Worm (Caenorhabditis elegans) whole organism, L4 larva: Measurements from ENCODE around the gene F42A10.5.

Source experiments
- D1046.2 ChIP-seq: fragments of 200-800 bp; sonication (Bioruptor generic); IDR thresholded peaks from 2 replicates; pipeline ENCODE4 v1.3.6; 2022; ENCODE audit warnings: missing genetic modification characterization, missing compliant biosample characterization
- F10B5.3 ChIP-seq: sonication (generic microtip); optimal IDR thresholded peaks from 2 replicates; lab custom pipeline; 2016; ENCODE audit warnings: mild to moderate bottlenecking, missing genetic modification characterization, missing compliant biosample characterization
- F26F4.8 ChIP-seq: fragments of 200-800 bp; sonication (Bioruptor generic); conservative IDR thresholded peaks from 2 replicates; pipeline ENCODE4 v1.3.6; 2022; ENCODE audit warnings: missing genetic modification characterization, missing compliant biosample characterization
- F37D6.2 ChIP-seq: sonication (generic microtip); optimal IDR thresholded peaks from 2 replicates; lab custom pipeline; 2016; ENCODE audit warnings: mild to moderate bottlenecking, missing genetic modification characterization, missing compliant biosample characterization
- T20F7.1 ChIP-seq: fragments of 200-800 bp; sonication (Bioruptor generic); optimal IDR thresholded peaks from 2 replicates; lab custom pipeline; 2018; ENCODE audit warnings: mild to moderate bottlenecking, missing genetic modification characterization, missing compliant biosample characterization
- Y5F2A.4 ChIP-seq: fragments of 200-800 bp; sonication (Bioruptor generic); optimal IDR thresholded peaks from 2 replicates; lab custom pipeline; 2018; ENCODE audit warnings: mild to moderate bottlenecking, missing genetic modification characterization, missing compliant biosample characterization
- ZK337.2 ChIP-seq: fragments of 200-800 bp; sonication (Bioruptor generic); IDR thresholded peaks from 2 replicates; pipeline ENCODE4 v1.3.6; 2022; ENCODE audit warnings: missing genetic modification reagents, missing genetic modification characterization, missing compliant biosample characterization
- ama-1 ChIP-seq: fragments of 150-350 bp; optimal IDR thresholded peaks from 2 replicates; lab custom pipeline; 2014; ENCODE audit warnings: inconsistent platforms, mixed read lengths
- attf-4 ChIP-seq: sonication (generic microtip); optimal IDR thresholded peaks from 3 replicates; lab custom pipeline; 2017; ENCODE audit warnings: missing biosample characterization, missing genetic modification characterization
- ceh-28 ChIP-seq: fragments of 150-350 bp; optimal IDR thresholded peaks from 2 replicates; lab custom pipeline; 2014; ENCODE audit warnings: missing biosample characterization, missing genetic modification reagents, missing genetic modification characterization
- ceh-32 ChIP-seq: sonication (generic microtip); optimal IDR thresholded peaks from 2 replicates; lab custom pipeline; 2016; ENCODE audit warnings: mild to moderate bottlenecking, missing genetic modification characterization, missing compliant biosample characterization; ENCODE audit not compliant: poor library complexity
- ceh-62 ChIP-seq: sonication (generic microtip); optimal IDR thresholded peaks from 2 replicates; lab custom pipeline; 2017; ENCODE audit warnings: missing biosample characterization, missing genetic modification characterization
- ceh-82 ChIP-seq: sonication (generic microtip); optimal IDR thresholded peaks from 2 replicates; lab custom pipeline; 2017; ENCODE audit warnings: missing biosample characterization, missing genetic modification characterization
- cey-2 ChIP-seq: sonication (generic microtip); optimal IDR thresholded peaks from 3 replicates; lab custom pipeline; 2017; ENCODE audit warnings: missing genetic modification characterization, mild to moderate bottlenecking, missing compliant biosample characterization, antibody characterized with exemption, borderline replicate concordance; ENCODE audit not compliant: insufficient read depth
- ctbp-1 ChIP-seq: fragments of 200-800 bp; sonication (Bioruptor generic); IDR thresholded peaks from 2 replicates; pipeline ENCODE4 v1.3.6; 2022; ENCODE audit warnings: missing genetic modification reagents, missing genetic modification characterization, missing compliant biosample characterization
- daf-16 ChIP-seq, 3 experiments: sonication (generic microtip); optimal IDR thresholded peaks; 2 replicates each; lab custom pipeline; 2016 to 2017; ENCODE audit warnings: missing genetic modification characterization in 3 of 3, missing genetic modification reagents in 3 of 3, mild to moderate bottlenecking in 2 of 3, missing compliant biosample characterization in 2 of 3, missing biosample characterization in 1 of 3, moderate library complexity in 1 of 3
- daf-19 ChIP-seq: fragments of 200-800 bp; sonication (Bioruptor generic); conservative IDR thresholded peaks from 2 replicates; pipeline ENCODE4 v1.3.6; 2022; ENCODE audit warnings: missing genetic modification characterization, missing compliant biosample characterization
- dmd-8 ChIP-seq: fragments of 200-800 bp; sonication (Bioruptor generic); IDR thresholded peaks from 2 replicates; pipeline ENCODE4 v1.3.6; 2022; ENCODE audit warnings: missing genetic modification characterization, missing compliant biosample characterization
- dve-1 ChIP-seq: sonication (generic microtip); optimal IDR thresholded peaks from 2 replicates; lab custom pipeline; 2017; ENCODE audit warnings: antibody characterized with exemption, mild to moderate bottlenecking, missing genetic modification characterization, missing compliant biosample characterization; ENCODE audit not compliant: insufficient read depth
- egl-27 ChIP-seq: sonication (generic microtip); optimal IDR thresholded peaks from 3 replicates; lab custom pipeline; 2017; ENCODE audit warnings: missing biosample characterization, missing genetic modification reagents, missing genetic modification characterization
- egl-43 ChIP-seq: fragments of 200-800 bp; sonication (Bioruptor generic); IDR thresholded peaks from 2 replicates; pipeline ENCODE4 v1.3.6; 2022; ENCODE audit warnings: missing genetic modification reagents, missing genetic modification characterization, missing compliant biosample characterization
- fos-1 ChIP-seq: fragments of 150-350 bp; optimal IDR thresholded peaks from 2 replicates; lab custom pipeline; 2014; ENCODE audit warnings: missing biosample characterization, missing genetic modification characterization
- gei-8 ChIP-seq: fragments of 200-800 bp; sonication (Bioruptor generic); optimal IDR thresholded peaks from 2 replicates; lab custom pipeline; 2018; ENCODE audit warnings: mild to moderate bottlenecking, missing genetic modification characterization, missing compliant biosample characterization
- hlh-11 ChIP-seq: fragments of 200-800 bp; sonication (Bioruptor generic); optimal IDR thresholded peaks from 2 replicates; lab custom pipeline; 2018; ENCODE audit warnings: mild to moderate bottlenecking, missing genetic modification characterization, missing compliant biosample characterization
- hmg-1.1 ChIP-seq: fragments of 200-800 bp; sonication (Bioruptor generic); IDR thresholded peaks from 2 replicates; pipeline ENCODE4 v1.3.6; 2022; ENCODE audit warnings: missing genetic modification reagents, missing genetic modification characterization, missing compliant biosample characterization
- lim-7 ChIP-seq: fragments of 200-800 bp; sonication (Bioruptor generic); IDR thresholded peaks from 2 replicates; pipeline ENCODE4 v1.3.6; 2022; ENCODE audit warnings: missing genetic modification characterization, missing compliant biosample characterization
- lin-29 ChIP-seq: fragments of 200-800 bp; sonication (Bioruptor generic); IDR thresholded peaks from 2 replicates; pipeline ENCODE4 v1.3.6; 2022; ENCODE audit warnings: missing genetic modification reagents, missing genetic modification characterization, missing compliant biosample characterization
- lin-38 ChIP-seq: fragments of 200-800 bp; sonication (Bioruptor generic); IDR thresholded peaks from 2 replicates; pipeline ENCODE4 v1.3.6; 2022; ENCODE audit warnings: missing genetic modification reagents, missing genetic modification characterization, missing compliant biosample characterization
- lin-39 ChIP-seq: fragments of 150-350 bp; optimal IDR thresholded peaks from 2 replicates; lab custom pipeline; 2014; ENCODE audit warnings: missing biosample characterization, missing genetic modification reagents, missing genetic modification characterization
- madf-5 ChIP-seq, 2 experiments: fragments of 200-800 bp; sonication (Bioruptor generic); IDR thresholded peaks; 2 replicates each; pipeline ENCODE4 v1.3.6; 2022; ENCODE audit warnings: missing compliant biosample characterization in 2 of 2, missing genetic modification characterization in 2 of 2
- madf-9 ChIP-seq: fragments of 200-800 bp; sonication (Bioruptor generic); conservative IDR thresholded peaks from 2 replicates; pipeline ENCODE4 v1.3.6; 2022; ENCODE audit warnings: missing genetic modification reagents, missing genetic modification characterization, missing compliant biosample characterization
- mdl-1 ChIP-seq, 2 experiments: fragments of 150-350 bp in 1 of 2; sonication (generic microtip) in 1 of 2; optimal IDR thresholded peaks; 2 replicates each; lab custom pipeline; 2014 to 2017; ENCODE audit warnings: missing biosample characterization in 2 of 2, missing genetic modification characterization in 2 of 2
- mxl-2 ChIP-seq: fragments of 200-800 bp; sonication (Bioruptor generic); conservative IDR thresholded peaks from 2 replicates; pipeline ENCODE4 v1.3.6; 2022; ENCODE audit warnings: missing genetic modification reagents, missing genetic modification characterization, missing compliant biosample characterization
- nhr-10 ChIP-seq: fragments of 150-350 bp; optimal IDR thresholded peaks from 2 replicates; lab custom pipeline; 2014; ENCODE audit warnings: missing biosample characterization, missing genetic modification characterization
- nhr-102 ChIP-seq: sonication (generic microtip); optimal IDR thresholded peaks from 2 replicates; lab custom pipeline; 2016; ENCODE audit warnings: mild to moderate bottlenecking, missing genetic modification characterization, moderate library complexity, missing compliant biosample characterization
- nhr-111 ChIP-seq: fragments of 200-800 bp; sonication (Bioruptor generic); optimal IDR thresholded peaks from 2 replicates; lab custom pipeline; 2018; ENCODE audit warnings: mild to moderate bottlenecking, missing genetic modification characterization, missing compliant biosample characterization
- nhr-237 ChIP-seq: sonication (generic microtip); optimal IDR thresholded peaks from 2 replicates; lab custom pipeline; 2017; ENCODE audit warnings: missing biosample characterization, missing genetic modification characterization
- nhr-28 ChIP-seq: fragments of 150-350 bp; optimal IDR thresholded peaks from 2 replicates; lab custom pipeline; 2014; ENCODE audit warnings: missing biosample characterization, missing genetic modification characterization
- nhr-42 ChIP-seq: fragments of 200-800 bp; sonication (Bioruptor generic); IDR thresholded peaks from 2 replicates; pipeline ENCODE4 v1.3.6; 2022; ENCODE audit warnings: missing genetic modification characterization, missing compliant biosample characterization
- nhr-76 ChIP-seq: fragments of 150-350 bp; optimal IDR thresholded peaks from 2 replicates; lab custom pipeline; 2014; ENCODE audit warnings: missing biosample characterization, missing genetic modification characterization
- nhr-77 ChIP-seq: fragments of 150-350 bp; optimal IDR thresholded peaks from 2 replicates; lab custom pipeline; 2014; ENCODE audit warnings: missing biosample characterization, missing genetic modification characterization
- pha-4 ChIP-seq, 2 experiments: fragments of 150-350 bp in 1 of 2; fragments of 200-800 bp in 1 of 2; sonication (Bioruptor generic) in 1 of 2; IDR thresholded peaks in 1 of 2; optimal IDR thresholded peaks in 1 of 2; 2 replicates each; pipeline versions ENCODE4 v1.3.6 to Lab custom; 2014 to 2022; ENCODE audit warnings: missing genetic modification characterization in 2 of 2, missing genetic modification reagents in 2 of 2, missing biosample characterization in 1 of 2, missing compliant biosample characterization in 1 of 2
- rbr-2 ChIP-seq: sonication (generic microtip); optimal IDR thresholded peaks from 2 replicates; lab custom pipeline; 2016; ENCODE audit warnings: missing genotype, missing genetic modification characterization, missing compliant biosample characterization
- set-16 ChIP-seq: fragments of 200-800 bp; sonication (Bioruptor generic); IDR thresholded peaks from 2 replicates; pipeline ENCODE4 v1.3.6; 2022; ENCODE audit warnings: missing genetic modification reagents, missing genetic modification characterization, missing compliant biosample characterization
- snpc-1.2 ChIP-seq: fragments of 200-800 bp; sonication (Bioruptor generic); IDR thresholded peaks from 2 replicates; pipeline ENCODE4 v1.3.6; 2022; ENCODE audit warnings: missing genetic modification reagents, missing genetic modification characterization, missing compliant biosample characterization
- unc-62 ChIP-seq, 3 experiments: fragments of 150-350 bp in 1 of 3; sonication (generic microtip); optimal IDR thresholded peaks in 2 of 3; peaks in 1 of 3; 1 replicate in 1 of 3; 2 replicates in 2 of 3; lab custom pipeline; 2014 to 2017; ENCODE audit warnings: missing biosample characterization in 3 of 3, missing genetic modification characterization in 3 of 3, missing genetic modification reagents in 3 of 3, missing genotype in 1 of 3
- zfp-2 ChIP-seq: sonication (generic microtip); optimal IDR thresholded peaks from 2 replicates; lab custom pipeline; 2016; ENCODE audit warnings: mild to moderate bottlenecking, missing genetic modification characterization, missing compliant biosample characterization
- zip-11 ChIP-seq: fragments of 200-800 bp; sonication (Bioruptor generic); IDR thresholded peaks from 2 replicates; pipeline ENCODE4 v1.3.6; 2022; ENCODE audit warnings: missing genetic modification characterization, missing compliant biosample characterization
- zip-2 ChIP-seq: fragments of 150-350 bp; optimal IDR thresholded peaks from 2 replicates; lab custom pipeline; 2014; ENCODE audit warnings: missing biosample characterization, missing genetic modification characterization
- ztf-7 ChIP-seq: fragments of 150-350 bp; optimal IDR thresholded peaks from 2 replicates; lab custom pipeline; 2014; ENCODE audit warnings: missing biosample characterization, missing genetic modification characterization

The F42A10.5 gene

ce11 chrIII:6170038-6170437 is 3.2 kb downstream of the F42A10.5 start (continued):
- TF ChIP-seq ZK337.2 (GFP tag; lab: Robert Waterston, UW), result no peak
- TF ChIP-seq madf-5 (GFP tag; IDR thresholded peaks at IDR 0.05; lab: Robert Waterston, UW), result no peak
- no peak for TF ChIP-seq cey-2 (tag; lab: Kevin White, UChicago)
- no peak for TF ChIP-seq ama-1 (lab: Kevin White, UChicago)
- no peak for TF ChIP-seq nhr-42 (GFP tag; lab: Robert Waterston, UW)
- no peak for TF ChIP-seq ceh-62 (tag; lab: Kevin White, UChicago)
- TF ChIP-seq ceh-28 (tag; lab: Kevin White, UChicago), result no peak
- peak in 1 of 2 experiments; percentile 76 for TF ChIP-seq daf-16 (GFP tag; optimal IDR thresholded peaks at IDR 0.05; lab: Kevin White, UChicago)
- TF ChIP-seq daf-16 (tag; optimal IDR thresholded peaks at IDR 0.05; lab: Kevin White, UChicago), result peak; percentile 19
- no peak for TF ChIP-seq madf-9 (GFP tag; lab: Robert Waterston, UW)
- TF ChIP-seq egl-43 (GFP tag; lab: Robert Waterston, UW), result no peak
- no peak for TF ChIP-seq ceh-82
- TF ChIP-seq lin-39 (tag; lab: Kevin White, UChicago), result no peak
- TF ChIP-seq zfp-2 (tag; lab: Kevin White, UChicago), result no peak
- no peak for TF ChIP-seq dve-1
- no peak for TF ChIP-seq nhr-10 (tag; lab: Kevin White, UChicago)
- TF ChIP-seq lin-38, result 0 out of 2 replicates have a peak, but pooled peaks have one; percentile 7
- no peak for TF ChIP-seq daf-19 (GFP tag; lab: Robert Waterston, UW)
- peak in 1 of 2 experiments; percentile 2 for TF ChIP-seq mdl-1 (tag; optimal IDR thresholded peaks at IDR 0.05; lab: Kevin White, UChicago)
- no peak; the same call in 1 of the 2 replicates for TF ChIP-seq pha-4 (GFP tag; IDR thresholded peaks at IDR 0.05; lab: Robert Waterston, UW)
- no peak for TF ChIP-seq pha-4 (tag; optimal IDR thresholded peaks at IDR 0.05; lab: Kevin White, UChicago)
- TF ChIP-seq ztf-7 (tag; lab: Kevin White, UChicago), result no peak
- TF ChIP-seq nhr-77, result no peak
- TF ChIP-seq mxl-2 (GFP tag; lab: Robert Waterston, UW), result no peak
- TF ChIP-seq nhr-237 (tag; lab: Kevin White, UChicago), result no peak
- no peak for TF ChIP-seq lim-7 (GFP tag; lab: Robert Waterston, UW)
- no peak for TF ChIP-seq nhr-102 (tag; lab: Kevin White, UChicago)
- no peak for TF ChIP-seq zip-11 (GFP tag; lab: Robert Waterston, UW)
- peak; percentile 67 for TF ChIP-seq hlh-11 (tag; lab: Kevin White, UChicago)
- no peak for TF ChIP-seq F10B5.3 (tag; lab: Kevin White, UChicago)
- TF ChIP-seq snpc-1.2 (GFP tag; lab: Robert Waterston, UW), result no peak
- TF ChIP-seq T20F7.1 (GFP tag; lab: Kevin White, UChicago), result peak; percentile 8
- no peak for TF ChIP-seq fos-1 (tag; lab: Kevin White, UChicago)
- no peak for TF ChIP-seq egl-27
- no peak for TF ChIP-seq nhr-76 (tag; lab: Kevin White, UChicago)
- TF ChIP-seq zip-2, result no peak
- no peak for TF ChIP-seq nhr-111
- TF ChIP-seq hmg-1.1 (GFP tag; lab: Robert Waterston, UW), result peak; percentile 68
- TF ChIP-seq dmd-8, result no peak
- no peak for TF ChIP-seq F37D6.2 (tag; lab: Kevin White, UChicago)
- no peak for TF ChIP-seq attf-4 (tag; lab: Kevin White, UChicago)
- no peak for TF ChIP-seq gei-8 (GFP tag; lab: Kevin White, UChicago)
- TF ChIP-seq D1046.2 (GFP tag; lab: Robert Waterston, UW), result no peak
- TF ChIP-seq unc-62 (GFP tag; optimal IDR thresholded peaks at IDR 0.05 in 1 of 2; lab: Kevin White, UChicago), result peak in 1 of 2 experiments; percentile 64
- TF ChIP-seq unc-62 (tag; optimal IDR thresholded peaks at IDR 0.05; lab: Kevin White, UChicago), result no peak
- no peak for TF ChIP-seq Y5F2A.4 (GFP tag; lab: Kevin White, UChicago)
- TF ChIP-seq F26F4.8, result no peak
- no peak for TF ChIP-seq set-16 (GFP tag; lab: Robert Waterston, UW)
- no peak for TF ChIP-seq lin-29 (GFP tag; lab: Robert Waterston, UW)
- peak; percentile 65 for TF ChIP-seq nhr-28
- no peak for TF ChIP-seq ceh-32 (tag; lab: Kevin White, UChicago)
- 0 out of 2 replicates have a peak, but pooled peaks have one; percentile 7 for TF ChIP-seq ctbp-1 (GFP tag; lab: Robert Waterston, UW)
- TF ChIP-seq rbr-2, result peak; percentile 19
